Fruit fly (Drosophila melanogaster) whole organism, embryonic: ENCODE measurements around the gene CG32706.

Experiments used
- CG15479 ChIP-seq: fragments of 200-800 bp; sonication (Bioruptor generic); optimal IDR thresholded peaks from 3 replicates; lab custom pipeline; 2019; ENCODE audit warnings: missing biosample characterization, mild to moderate bottlenecking, missing genetic modification characterization, moderate library complexity
- CG1647 ChIP-seq: fragments of 200-800 bp; sonication (Bioruptor generic); optimal IDR thresholded peaks from 3 replicates; lab custom pipeline; 2016; ENCODE audit warnings: missing biosample characterization, missing genetic modification characterization
- CG18764 ChIP-seq: fragments of 200-800 bp; sonication (Bioruptor generic); optimal IDR thresholded peaks from 3 replicates; lab custom pipeline; 2016; ENCODE audit warnings: missing biosample characterization, missing genetic modification characterization
- CG31388 ChIP-seq: fragments of 200-800 bp; sonication (Bioruptor generic); optimal IDR thresholded peaks from 2 replicates; lab custom pipeline; 2016; ENCODE audit warnings: missing biosample characterization, missing genetic modification characterization
- CG6813 ChIP-seq: fragments of 200-800 bp; sonication (Bioruptor generic); optimal IDR thresholded peaks from 2 replicates; lab custom pipeline; 2017; ENCODE audit warnings: missing biosample characterization, missing genetic modification characterization, mild to moderate bottlenecking, moderate library complexity, missing genetic modification reagents
- Hand ChIP-seq: fragments of 200-800 bp; sonication (Bioruptor generic); optimal IDR thresholded peaks from 2 replicates; lab custom pipeline; 2017; ENCODE audit warnings: mild to moderate bottlenecking, missing biosample characterization, missing genetic modification reagents, missing genetic modification characterization
- grau ChIP-seq: fragments of 200-800 bp; optimal IDR thresholded peaks from 3 replicates; lab custom pipeline; 2019; ENCODE audit warnings: missing biosample characterization, mild to moderate bottlenecking, missing genetic modification characterization, moderate library complexity

- TF ChIP-seq Hand (GFP tag; lab: Kevin White, UChicago) (no peak), CG31388 (no peak), CG15479 (GFP tag; lab: Kevin White, UChicago) (no peak), grau (tag; lab: Kevin White, UChicago) (no peak), CG18764 (GFP tag; lab: Kevin White, UChicago) (no peak), CG1647 (GFP tag; lab: Kevin White, UChicago) (no peak), CG6813 (no peak)
These were observed 18.1 kb upstream of the CG32706 start for dm6 chrX:9068822-9069221.
